Fruit fly (Drosophila melanogaster) whole organism, embryonic: Measurements from ENCODE around the gene Tbcd.

Experiments
- Atf-2 ChIP-seq: fragments of 200-800 bp; sonication (Bioruptor generic); optimal IDR thresholded peaks from 2 replicates; lab custom pipeline; 2016; ENCODE audit warnings: missing biosample characterization, missing genetic modification characterization
- Bdp1 ChIP-seq: fragments of 200-800 bp; sonication (Bioruptor generic); optimal IDR thresholded peaks from 3 replicates; lab custom pipeline; 2016; ENCODE audit warnings: missing biosample characterization, missing genetic modification characterization
- Bgb ChIP-seq: fragments of 200-800 bp; sonication (Bioruptor generic); IDR thresholded peaks from 2 replicates; pipeline ENCODE4 v1.3.6; 2022; ENCODE audit warnings: missing biosample characterization, missing genetic modification characterization; ENCODE audit not compliant: partially characterized antibody
- CG10462 ChIP-seq: fragments of 200-800 bp; sonication (Bioruptor generic); optimal IDR thresholded peaks from 2 replicates; lab custom pipeline; 2016; ENCODE audit warnings: missing biosample characterization, missing genetic modification characterization
- CG10543 ChIP-seq: fragments of 200-800 bp; sonication (Bioruptor generic); optimal IDR thresholded peaks from 3 replicates; lab custom pipeline; 2017; ENCODE audit warnings: missing biosample characterization, mild to moderate bottlenecking, missing genetic modification characterization, moderate library complexity
- CG12219 ChIP-seq: fragments of 200-800 bp; sonication (Bioruptor generic); optimal IDR thresholded peaks from 3 replicates; lab custom pipeline; 2018; ENCODE audit warnings: missing biosample characterization, mild to moderate bottlenecking, missing genetic modification characterization
- CG12942 ChIP-seq: fragments of 200-800 bp; sonication (Bioruptor generic); optimal IDR thresholded peaks from 3 replicates; lab custom pipeline; 2016; ENCODE audit warnings: missing biosample characterization, missing genetic modification characterization
- CG13123 ChIP-seq: fragments of 200-800 bp; sonication (Bioruptor generic); optimal IDR thresholded peaks from 2 replicates; lab custom pipeline; 2016; ENCODE audit warnings: missing biosample characterization, missing genetic modification characterization
- CG13287 ChIP-seq: fragments of 200-800 bp; sonication (Bioruptor generic); IDR thresholded peaks from 2 replicates; pipeline ENCODE4 v1.3.6; 2022; ENCODE audit warnings: missing biosample characterization, missing genetic modification characterization; ENCODE audit not compliant: partially characterized antibody
- CG13296 ChIP-seq: fragments of 200-800 bp; sonication (Bioruptor generic); optimal IDR thresholded peaks from 3 replicates; lab custom pipeline; 2018; ENCODE audit warnings: missing biosample characterization, mild to moderate bottlenecking, missing genetic modification characterization
- CG14050 ChIP-seq: fragments of 200-800 bp; sonication (Bioruptor generic); IDR thresholded peaks from 3 replicates; pipeline ENCODE4 v1.3.6; 2022; ENCODE audit warnings: missing biosample characterization, missing genetic modification characterization
- CG17328 ChIP-seq: fragments of 200-800 bp; sonication (Bioruptor generic); IDR thresholded peaks from 2 replicates; pipeline ENCODE4 v1.3.6; 2022; ENCODE audit warnings: missing biosample characterization, missing genetic modification characterization
- CG17361 ChIP-seq: fragments of 200-800 bp; sonication (Bioruptor generic); IDR thresholded peaks from 3 replicates; pipeline ENCODE4 v1.3.6; 2022; ENCODE audit warnings: missing biosample characterization, missing genetic modification characterization
- CG17385 ChIP-seq: fragments of 200-800 bp; sonication (Bioruptor generic); optimal IDR thresholded peaks from 3 replicates; lab custom pipeline; 2018; ENCODE audit warnings: missing biosample characterization, mild to moderate bottlenecking, missing genetic modification characterization
- CG3281 ChIP-seq: fragments of 200-800 bp; sonication (Bioruptor generic); optimal IDR thresholded peaks from 3 replicates; lab custom pipeline; 2017; ENCODE audit warnings: missing biosample characterization, mild to moderate bottlenecking, missing genetic modification characterization
- CG34422 ChIP-seq: fragments of 200-800 bp; sonication (Bioruptor generic); IDR thresholded peaks from 3 replicates; pipeline ENCODE4 v1.3.6; 2022; ENCODE audit warnings: missing biosample characterization, missing genetic modification characterization
- CG8290 ChIP-seq, 3 experiments: fragments of 200-800 bp; sonication (Bioruptor generic); optimal IDR thresholded peaks; 2 replicates each; lab custom pipeline; 2016 to 2019; ENCODE audit warnings: missing biosample characterization in 3 of 3, missing genetic modification characterization in 3 of 3, mild to moderate bottlenecking in 2 of 3, moderate library complexity in 1 of 3
- CHES-1-like ChIP-seq: fragments of 200-800 bp; sonication (Bioruptor generic); optimal IDR thresholded peaks from 2 replicates; lab custom pipeline; 2016; ENCODE audit warnings: missing biosample characterization, missing genetic modification characterization
- CrebB ChIP-seq: fragments of 200-800 bp; sonication (Bioruptor generic); optimal IDR thresholded peaks from 3 replicates; lab custom pipeline; 2018; ENCODE audit warnings: missing biosample characterization, mild to moderate bottlenecking, missing genetic modification characterization
- Dad ChIP-seq: fragments of 200-800 bp; sonication (Bioruptor generic); optimal IDR thresholded peaks from 3 replicates; lab custom pipeline; 2016; ENCODE audit warnings: missing biosample characterization, missing genetic modification characterization
- Dll ChIP-seq: fragments of 200-800 bp; sonication (Bioruptor generic); IDR thresholded peaks from 4 replicates; pipeline ENCODE4 v1.3.6; 2022; ENCODE audit warnings: missing biosample characterization, missing genetic modification characterization; ENCODE audit not compliant: partially characterized antibody
- Dp ChIP-seq: fragments of 200-800 bp; sonication (Bioruptor generic); optimal IDR thresholded peaks from 2 replicates; lab custom pipeline; 2018; ENCODE audit warnings: missing biosample characterization, mild to moderate bottlenecking, missing genetic modification characterization, moderate library complexity
- E2f1 ChIP-seq: fragments of 200-800 bp; sonication (Bioruptor generic); IDR thresholded peaks from 2 replicates; pipeline ENCODE4 v1.3.6; 2022; ENCODE audit warnings: missing biosample characterization, missing genetic modification characterization
- Hand ChIP-seq: fragments of 200-800 bp; sonication (Bioruptor generic); optimal IDR thresholded peaks from 2 replicates; lab custom pipeline; 2017; ENCODE audit warnings: mild to moderate bottlenecking, missing biosample characterization, missing genetic modification reagents, missing genetic modification characterization
- MTF-1 ChIP-seq: fragments of 200-800 bp; sonication (Bioruptor generic); optimal IDR thresholded peaks from 2 replicates; lab custom pipeline; 2018; ENCODE audit warnings: missing biosample characterization, mild to moderate bottlenecking, missing genetic modification characterization, borderline replicate concordance
- NK7.1 ChIP-seq: fragments of 200-800 bp; sonication (Bioruptor generic); optimal IDR thresholded peaks from 3 replicates; lab custom pipeline; 2016; ENCODE audit warnings: missing biosample characterization, missing genetic modification characterization
- Oaz ChIP-seq: fragments of 200-800 bp; sonication (Bioruptor generic); IDR thresholded peaks from 2 replicates; pipeline ENCODE4 v1.3.6; 2022; ENCODE audit warnings: missing biosample characterization, missing genetic modification characterization
- PHDP ChIP-seq: fragments of 200-800 bp; sonication (Bioruptor generic); optimal IDR thresholded peaks from 3 replicates; lab custom pipeline; 2018; ENCODE audit warnings: missing biosample characterization, mild to moderate bottlenecking, missing genetic modification characterization, moderate library complexity
- Rfx ChIP-seq: fragments of 200-800 bp; sonication (Bioruptor generic); IDR thresholded peaks from 2 replicates; pipeline ENCODE4 v1.3.6; 2022; ENCODE audit warnings: missing biosample characterization, missing genetic modification characterization
- Ssrp ChIP-seq: fragments of 200-800 bp; sonication (Bioruptor generic); optimal IDR thresholded peaks from 2 replicates; lab custom pipeline; 2018; ENCODE audit warnings: missing biosample characterization, mild to moderate bottlenecking, missing genetic modification characterization, moderate library complexity
- Trl ChIP-seq, 3 experiments: fragments of >200 bp in 2 of 3; fragments of 200-800 bp in 1 of 3; sonication (Bioruptor generic) in 1 of 3; optimal IDR thresholded peaks; 2 replicates in 1 of 3; 3 replicates in 2 of 3; lab custom pipeline; 2016 to 2017; ENCODE audit warnings: missing biosample characterization in 1 of 3, missing genetic modification characterization in 1 of 3
- ara ChIP-seq: fragments of 200-800 bp; sonication (Bioruptor generic); IDR thresholded peaks from 2 replicates; pipeline ENCODE4 v1.3.6; 2022; ENCODE audit warnings: missing biosample characterization, missing genetic modification characterization
- cad ChIP-seq: fragments of >200 bp; optimal IDR thresholded peaks from 2 replicates; lab custom pipeline; 2017; ENCODE audit warnings: missing biosample characterization, missing genetic modification characterization
- cato ChIP-seq: fragments of 200-800 bp; sonication (Bioruptor generic); optimal IDR thresholded peaks from 2 replicates; lab custom pipeline; 2016; ENCODE audit warnings: missing biosample characterization, missing genetic modification characterization, borderline replicate concordance
- cg ChIP-seq: fragments of 200-800 bp; sonication (Bioruptor generic); optimal IDR thresholded peaks from 3 replicates; lab custom pipeline; 2019; ENCODE audit warnings: missing biosample characterization, mild to moderate bottlenecking, missing genetic modification characterization, moderate library complexity
- ems ChIP-seq: fragments of 200-800 bp; sonication (Bioruptor generic); optimal IDR thresholded peaks from 3 replicates; lab custom pipeline; 2016; ENCODE audit warnings: missing biosample characterization, missing genetic modification characterization
- grn ChIP-seq: fragments of 200-800 bp; sonication (Bioruptor generic); optimal IDR thresholded peaks from 3 replicates; lab custom pipeline; 2017; ENCODE audit warnings: missing biosample characterization, missing genetic modification characterization
- gt ChIP-seq: fragments of 200-800 bp; sonication (Bioruptor generic); IDR thresholded peaks from 2 replicates; pipeline ENCODE4 v1.3.6; 2022; ENCODE audit warnings: missing biosample characterization, missing genetic modification characterization
- hb ChIP-seq: fragments of 200-800 bp; sonication (Bioruptor generic); IDR thresholded peaks from 3 replicates; pipeline ENCODE4 v1.3.6; 2022; ENCODE audit warnings: missing biosample characterization, missing genetic modification characterization; ENCODE audit not compliant: partially characterized antibody
- jing ChIP-seq: fragments of 200-800 bp; sonication (Bioruptor generic); optimal IDR thresholded peaks from 2 replicates; lab custom pipeline; 2018; ENCODE audit warnings: missing biosample characterization, mild to moderate bottlenecking, missing genetic modification characterization
- ken ChIP-seq: fragments of 200-800 bp; sonication (Bioruptor generic); IDR thresholded peaks from 3 replicates; pipeline ENCODE4 v1.3.6; 2022; ENCODE audit warnings: missing biosample characterization, missing genetic modification characterization
- lbe ChIP-seq: fragments of 200-800 bp; sonication (Bioruptor generic); optimal IDR thresholded peaks from 2 replicates; lab custom pipeline; 2016; ENCODE audit warnings: missing biosample characterization, mild to moderate bottlenecking, missing genetic modification characterization
- org-1 ChIP-seq: fragments of 200-800 bp; sonication (Bioruptor generic); optimal IDR thresholded peaks from 2 replicates; lab custom pipeline; 2017; ENCODE audit warnings: missing biosample characterization, missing genetic modification characterization
- pfk ChIP-seq: fragments of 200-800 bp; sonication (Bioruptor generic); optimal IDR thresholded peaks from 2 replicates; lab custom pipeline; 2018; ENCODE audit warnings: missing biosample characterization, mild to moderate bottlenecking, missing genetic modification characterization, moderate library complexity
- schlank ChIP-seq: fragments of 200-800 bp; sonication (Bioruptor generic); optimal IDR thresholded peaks from 2 replicates; lab custom pipeline; 2018; ENCODE audit warnings: missing biosample characterization, mild to moderate bottlenecking, missing genetic modification characterization
- shn ChIP-seq: fragments of 200-800 bp; sonication (Bioruptor generic); optimal IDR thresholded peaks from 3 replicates; lab custom pipeline; 2016; ENCODE audit warnings: missing biosample characterization, missing genetic modification characterization
- stc ChIP-seq: fragments of 200-800 bp; sonication (Bioruptor generic); IDR thresholded peaks from 2 replicates; pipeline ENCODE4 v1.3.6; 2022; ENCODE audit warnings: missing biosample characterization, missing genetic modification characterization
- trem ChIP-seq: fragments of 200-800 bp; optimal IDR thresholded peaks from 3 replicates; lab custom pipeline; 2019; ENCODE audit warnings: missing biosample characterization, mild to moderate bottlenecking, missing genetic modification characterization, moderate library complexity
- vnd ChIP-seq: fragments of 200-800 bp; sonication (Bioruptor generic); IDR thresholded peaks from 3 replicates; pipeline ENCODE4 v1.3.6; 2022; ENCODE audit warnings: missing biosample characterization, missing genetic modification characterization; ENCODE audit not compliant: partially characterized antibody

Gene Tbcd

DNA sequence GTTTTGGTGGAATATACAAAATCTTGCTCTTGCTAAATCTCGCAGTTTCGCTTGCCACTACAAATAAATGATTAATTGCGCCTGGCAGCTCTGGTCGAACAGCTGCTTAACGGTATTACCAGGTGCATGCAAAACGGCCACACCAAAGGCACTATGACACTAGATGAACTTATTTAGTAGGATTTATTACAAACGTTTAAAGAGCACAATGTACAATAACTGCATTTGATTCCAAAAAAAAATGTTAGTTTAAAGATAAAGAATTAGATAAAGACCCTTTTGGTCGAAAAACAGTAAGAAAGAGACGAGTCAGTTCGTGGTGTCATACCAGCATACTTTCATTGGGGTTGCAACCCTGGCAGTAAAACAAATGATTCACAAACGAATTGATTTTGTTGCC lies at the start of gene Tbcd, which contains the start of gene CG11723 (continued):
- TF ChIP-seq vnd (GFP tag; lab: Robert Waterston, UW) (0 out of 3 replicates have a peak, but pooled peaks have one; percentile 32), trem (tag; lab: Kevin White, UChicago) (peak; percentile 85), cato (GFP tag; lab: Kevin White, UChicago) (peak; percentile 80), CG34422 (GFP tag; lab: Robert Waterston, UW) (peak; percentile 95), CG12219 (GFP tag; lab: Kevin White, UChicago) (peak; percentile 80), CG10543 (GFP tag; lab: Kevin White, UChicago) (no peak), PHDP (tag; lab: Kevin White, UChicago) (no peak), CG17361 (no peak; the same call in none of the 3 replicates), CG14050 (GFP tag; lab: Robert Waterston, UW) (peak; percentile 90), Hand (peak; percentile 44), gt (peak; percentile 75), hb (GFP tag; lab: Robert Waterston, UW) (no peak), CG12942 (GFP tag; lab: Kevin White, UChicago) (peak; percentile 82), Dad (GFP tag; lab: Kevin White, UChicago) (peak; percentile 79), CHES-1-like (GFP tag; lab: Kevin White, UChicago) (peak; percentile 87), Atf-2 (GFP tag; lab: Kevin White, UChicago) (peak; percentile 83), Rfx (GFP tag; lab: Robert Waterston, UW) (peak; percentile 95), pfk (GFP tag; lab: Kevin White, UChicago) (peak; percentile 63), ken (GFP tag; lab: Robert Waterston, UW) (peak; percentile 93), Trl (optimal IDR thresholded peaks at IDR 0.05; lab: Kevin White, UChicago) (no peak), Trl (GFP tag; optimal IDR thresholded peaks at IDR 0.05; lab: Kevin White, UChicago) (peak; percentile 87), CG10462 (peak; percentile 67), CG17328 (GFP tag; lab: Robert Waterston, UW) (peak; percentile 94), cg (GFP tag; lab: Kevin White, UChicago) (no peak), CG8290 (GFP tag; optimal IDR thresholded peaks at IDR 0.05; lab: Kevin White, UChicago) (peak; percentile 72), CG8290 (tag; optimal IDR thresholded peaks at IDR 0.05; lab: Kevin White, UChicago) (peak in 1 of 2 experiments; percentile 75), jing (GFP tag; lab: Kevin White, UChicago) (no peak), MTF-1 (GFP tag; lab: Kevin White, UChicago) (peak; percentile 55), CG13287 (GFP tag; lab: Robert Waterston, UW) (peak; percentile 64), Ssrp (tag; lab: Kevin White, UChicago) (peak; percentile 87), CrebB (tag; lab: Kevin White, UChicago) (peak; percentile 86), org-1 (GFP tag; lab: Kevin White, UChicago) (peak; percentile 68), ems (peak; percentile 80), CG13296 (GFP tag; lab: Kevin White, UChicago) (no peak), grn (GFP tag; lab: Kevin White, UChicago) (peak; percentile 15), schlank (peak; percentile 66), NK7.1 (GFP tag; lab: Kevin White, UChicago) (peak; percentile 80), stc (peak; percentile 95), Bdp1 (GFP tag; lab: Kevin White, UChicago) (peak; percentile 84), CG3281 (GFP tag; lab: Kevin White, UChicago) (no peak), E2f1 (GFP tag; lab: Robert Waterston, UW) (peak; percentile 90), Oaz (GFP tag; lab: Robert Waterston, UW) (peak; percentile 86), CG13123 (GFP tag; lab: Kevin White, UChicago) (peak; percentile 76), CG17385 (GFP tag; lab: Kevin White, UChicago) (peak; percentile 86), cad (no peak), Dp (GFP tag; lab: Kevin White, UChicago) (peak; percentile 29), ara (GFP tag; lab: Robert Waterston, UW) (peak; percentile 93), Bgb (GFP tag; lab: Robert Waterston, UW) (no peak; the same call in none of the 2 replicates), shn (peak; percentile 87), Dll (GFP tag; lab: Robert Waterston, UW) (peak; percentile 60; the same call in 2 of the 4 replicates), lbe (GFP tag; lab: Kevin White, UChicago) (no peak)
